Fruit fly (Drosophila melanogaster): ENCODE measurements around the gene Rab19.

- TF ChIP-seq Clk (GFP tag; optimal IDR thresholded peaks at IDR 0.05) (no peak), CG33017 (tag; optimal IDR thresholded peaks at IDR 0.05) (no peak), Mnt (GFP tag; optimal IDR thresholded peaks at IDR 0.05) (no peak), toe (GFP tag; optimal IDR thresholded peaks at IDR 0.05) (no peak), CG5204 (GFP tag; optimal IDR thresholded peaks at IDR 0.05) (no peak), Hr96 (GFP tag; optimal IDR thresholded peaks at IDR 0.05) (no peak), cic (GFP tag; optimal IDR thresholded peaks at IDR 0.05) (no peak), Crg-1 (GFP tag; optimal IDR thresholded peaks at IDR 0.05) (no peak), cnc (optimal IDR thresholded peaks at IDR 0.05) (no peak), CG12768 (GFP tag; optimal IDR thresholded peaks at IDR 0.05) (no peak), kay (GFP tag; ENCODE audit: borderline replicate concordance) (no peak), CG7045 (GFP tag; optimal IDR thresholded peaks at IDR 0.05) (no peak), ovo (GFP tag; optimal IDR thresholded peaks at IDR 0.05) (no peak)
Observed at dm6 chr3L:8325559-8325958, 28.7 kb downstream of the Rab19 start, which contains the start of gene CG34461.
